Worm (Caenorhabditis elegans) whole organism, early embryonic: ENCODE measurements around the gene Y69E1A.4.

Source experiments
- ama-1 ChIP-seq: fragments of 150-350 bp; optimal IDR thresholded peaks from 2 replicates; lab custom pipeline; 2014
- ets-7 ChIP-seq: sonication (generic microtip); optimal IDR thresholded peaks from 2 replicates; lab custom pipeline; 2016; ENCODE audit warnings: missing genotype, missing genetic modification characterization, missing compliant biosample characterization
- hnd-1 ChIP-seq: sonication (generic microtip); optimal IDR thresholded peaks from 2 replicates; lab custom pipeline; 2016; ENCODE audit warnings: missing genetic modification characterization, missing compliant biosample characterization
- tbx-37 ChIP-seq: fragments of 200-800 bp; sonication (Bioruptor generic); conservative IDR thresholded peaks from 2 replicates; pipeline ENCODE4 v1.3.6; 2022; ENCODE audit warnings: missing genetic modification reagents, missing genetic modification characterization, missing compliant biosample characterization

- TF ChIP-seq tbx-37 (GFP tag; lab: Robert Waterston, UW) (no peak), ama-1 (lab: Kevin White, UChicago) (no peak), hnd-1 (tag; lab: Kevin White, UChicago) (no peak), ets-7 (tag; lab: Kevin White, UChicago) (no peak)
Observed at ce11 chrIV:10980628-10981027, 25.6 kb downstream of the Y69E1A.4 start.
